Worm (Caenorhabditis elegans): ENCODE data around the gene C05E4.15.

DNA sequence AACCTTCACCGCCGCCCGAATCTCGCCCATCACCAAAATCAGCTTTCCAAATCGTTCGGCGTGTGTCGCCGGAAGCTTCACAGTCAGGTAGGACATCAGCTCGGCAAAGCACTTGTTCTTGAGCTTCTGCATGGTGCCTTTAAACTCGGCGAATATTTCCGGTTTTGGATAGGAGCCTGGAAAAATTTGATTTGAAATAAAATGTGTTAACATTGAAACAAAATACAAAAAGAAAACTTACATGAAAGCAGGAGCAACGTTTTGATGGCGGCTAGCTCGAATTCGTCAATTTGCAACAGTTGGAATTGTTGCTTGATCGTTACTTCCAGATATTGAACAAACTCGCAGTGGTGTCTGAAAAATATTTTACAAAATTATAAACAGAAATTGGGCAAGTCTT is 41.6 kb upstream of the C05E4.15 start:
- TF ChIP-seq F13H6.1 (tag; optimal IDR thresholded peaks at IDR 0.05), result no peak
- TF ChIP-seq pqm-1 (tag; optimal IDR thresholded peaks at IDR 0.05), result no peak
- no peak for TF ChIP-seq ama-1 (optimal IDR thresholded peaks at IDR 0.05)
- TF ChIP-seq rnt-1 (tag; optimal IDR thresholded peaks at IDR 0.05), result no peak
- no peak for TF ChIP-seq pag-3 (tag; optimal IDR thresholded peaks at IDR 0.05; ENCODE audit: borderline replicate concordance)
- no peak for TF ChIP-seq ceh-34 (tag; optimal IDR thresholded peaks at IDR 0.05)
- TF ChIP-seq zip-5 (tag; optimal IDR thresholded peaks at IDR 0.05), result no peak
- TF ChIP-seq ztf-16 (tag; optimal IDR thresholded peaks at IDR 0.05), result no peak
- TF ChIP-seq elt-2 (tag; optimal IDR thresholded peaks at IDR 0.05), result no peak
- no peak for TF ChIP-seq pha-4 (tag; optimal IDR thresholded peaks at IDR 0.05)
- no peak for TF ChIP-seq odd-2 (tag; optimal IDR thresholded peaks at IDR 0.05)
- TF ChIP-seq pat-9 (tag; optimal IDR thresholded peaks at IDR 0.05), result no peak
- no peak for TF ChIP-seq ceh-22 (tag; optimal IDR thresholded peaks at IDR 0.05)

Measured in whole organism, late embryonic.